Worm (Caenorhabditis elegans) whole organism, mixed stage, embryonic: ENCODE measurements around the gene Y82E9BR.10.

Source experiments
- M03D4.4 ChIP-seq: sonication (generic microtip); optimal IDR thresholded peaks from 2 replicates; lab custom pipeline; 2017; ENCODE audit warnings: mild to moderate bottlenecking, missing genetic modification characterization, missing compliant biosample characterization
- bed-3 ChIP-seq: fragments of 200-800 bp; sonication (Bioruptor generic); optimal IDR thresholded peaks from 3 replicates; lab custom pipeline; 2018; ENCODE audit warnings: mild to moderate bottlenecking, missing genetic modification characterization, moderate library complexity, missing compliant biosample characterization
- blmp-1 ChIP-seq: fragments of 150-350 bp; optimal IDR thresholded peaks from 2 replicates; lab custom pipeline; 2014; ENCODE audit warnings: missing biosample characterization, missing genetic modification characterization
- ceh-39 ChIP-seq: fragments of 150-350 bp; optimal IDR thresholded peaks from 2 replicates; lab custom pipeline; 2014; ENCODE audit warnings: missing biosample characterization, missing genetic modification characterization
- ceh-43 ChIP-seq: fragments of 200-800 bp; sonication (Bioruptor generic); optimal IDR thresholded peaks from 2 replicates; lab custom pipeline; 2018; ENCODE audit warnings: mild to moderate bottlenecking, missing genetic modification characterization, moderate library complexity, missing compliant biosample characterization
- ceh-83 ChIP-seq: fragments of 200-800 bp; sonication (Bioruptor generic); optimal IDR thresholded peaks from 2 replicates; lab custom pipeline; 2018; ENCODE audit warnings: mild to moderate bottlenecking, missing genetic modification characterization, missing compliant biosample characterization
- ces-1 ChIP-seq: fragments of 150-350 bp; optimal IDR thresholded peaks from 2 replicates; lab custom pipeline; 2014; ENCODE audit warnings: missing biosample characterization, missing genetic modification reagents, missing genetic modification characterization
- cnd-1 ChIP-seq: fragments of 200-800 bp; sonication (Bioruptor generic); optimal IDR thresholded peaks from 2 replicates; lab custom pipeline; 2018; ENCODE audit warnings: mild to moderate bottlenecking, missing genetic modification characterization, missing compliant biosample characterization
- drap-1 ChIP-seq: fragments of 200-800 bp; sonication (Bioruptor generic); optimal IDR thresholded peaks from 3 replicates; lab custom pipeline; 2018; ENCODE audit warnings: mild to moderate bottlenecking, missing genetic modification characterization, missing compliant biosample characterization
- elt-1 ChIP-seq: sonication (generic microtip); optimal IDR thresholded peaks from 2 replicates; lab custom pipeline; 2017; ENCODE audit warnings: missing genetic modification characterization, mild to moderate bottlenecking, missing compliant biosample characterization, antibody characterized with exemption, moderate library complexity, borderline replicate concordance; ENCODE audit not compliant: insufficient read depth
- elt-3 ChIP-seq: fragments of 150-350 bp; optimal IDR thresholded peaks from 2 replicates; lab custom pipeline; 2014; ENCODE audit warnings: missing biosample characterization, missing genetic modification characterization
- flh-1 ChIP-seq: fragments of 200-800 bp; sonication (Bioruptor generic); optimal IDR thresholded peaks from 2 replicates; lab custom pipeline; 2018; ENCODE audit warnings: mild to moderate bottlenecking, missing genetic modification characterization, moderate library complexity, missing compliant biosample characterization
- ham-2 ChIP-seq: fragments of 200-800 bp; sonication (Bioruptor generic); optimal IDR thresholded peaks from 2 replicates; lab custom pipeline; 2018; ENCODE audit warnings: mild to moderate bottlenecking, missing genetic modification characterization, missing compliant biosample characterization
- hlh-1 ChIP-seq: fragments of 150-350 bp; optimal IDR thresholded peaks from 2 replicates; lab custom pipeline; 2014; ENCODE audit warnings: missing biosample characterization, missing genetic modification reagents, missing genetic modification characterization
- lin-13 ChIP-seq: fragments of 150-350 bp; optimal IDR thresholded peaks from 2 replicates; lab custom pipeline; 2014; ENCODE audit warnings: missing biosample characterization, missing genetic modification characterization
- lin-32 ChIP-seq: fragments of 200-800 bp; sonication (Bioruptor generic); optimal IDR thresholded peaks from 2 replicates; lab custom pipeline; 2018; ENCODE audit warnings: mild to moderate bottlenecking, missing genetic modification characterization, missing compliant biosample characterization
- lsy-2 ChIP-seq: fragments of 150-350 bp; optimal IDR thresholded peaks from 2 replicates; lab custom pipeline; 2014; ENCODE audit warnings: missing biosample characterization, missing genetic modification characterization
- mab-5 ChIP-seq: fragments of 150-350 bp; optimal IDR thresholded peaks from 2 replicates; lab custom pipeline; 2014; ENCODE audit warnings: missing biosample characterization, missing genetic modification characterization
- mep-1 ChIP-seq: fragments of 150-350 bp; optimal IDR thresholded peaks from 2 replicates; lab custom pipeline; 2017; ENCODE audit warnings: missing biosample characterization, missing genetic modification reagents, missing genetic modification characterization, inconsistent platforms
- mls-2 ChIP-seq: sonication (generic microtip); optimal IDR thresholded peaks from 2 replicates; lab custom pipeline; 2016; ENCODE audit warnings: mild to moderate bottlenecking, missing genetic modification characterization, moderate library complexity, missing compliant biosample characterization
- nhr-12 ChIP-seq: fragments of 150-350 bp; optimal IDR thresholded peaks from 2 replicates; lab custom pipeline; 2014; ENCODE audit warnings: missing biosample characterization, missing genetic modification characterization
- nhr-2 ChIP-seq: fragments of 150-350 bp; optimal IDR thresholded peaks from 2 replicates; lab custom pipeline; 2014; ENCODE audit warnings: missing biosample characterization, missing genetic modification characterization
- nhr-237 ChIP-seq: fragments of 150-350 bp; optimal IDR thresholded peaks from 2 replicates; lab custom pipeline; 2014; ENCODE audit warnings: missing biosample characterization, missing genetic modification characterization
- nhr-28 ChIP-seq: fragments of 150-350 bp; optimal IDR thresholded peaks from 2 replicates; lab custom pipeline; 2014; ENCODE audit warnings: missing biosample characterization, missing genetic modification characterization
- nhr-76 ChIP-seq: sonication (generic microtip); optimal IDR thresholded peaks from 2 replicates; lab custom pipeline; 2017; ENCODE audit warnings: missing biosample characterization, missing genetic modification characterization
- pha-4 ChIP-seq: fragments of 150-350 bp; optimal IDR thresholded peaks from 2 replicates; lab custom pipeline; 2018; ENCODE audit warnings: missing biosample characterization, missing genetic modification reagents, missing genetic modification characterization
- sem-2 ChIP-seq: fragments of 200-800 bp; sonication (Bioruptor generic); optimal IDR thresholded peaks from 2 replicates; lab custom pipeline; 2018; ENCODE audit warnings: mild to moderate bottlenecking, missing genetic modification characterization, missing compliant biosample characterization
- snpc-4 ChIP-seq: fragments of 150-350 bp; optimal IDR thresholded peaks from 2 replicates; lab custom pipeline; 2014; ENCODE audit warnings: missing biosample characterization, missing genetic modification characterization
- sptf-1 ChIP-seq: sonication (generic microtip); optimal IDR thresholded peaks from 2 replicates; lab custom pipeline; 2017; ENCODE audit warnings: mild to moderate bottlenecking, missing genetic modification characterization, moderate library complexity, missing compliant biosample characterization
- tbx-8 ChIP-seq: fragments of 200-800 bp; sonication (Bioruptor generic); optimal IDR thresholded peaks from 2 replicates; lab custom pipeline; 2018; ENCODE audit warnings: mild to moderate bottlenecking, missing genetic modification characterization, moderate library complexity, missing compliant biosample characterization
- unc-120 ChIP-seq: sonication (generic microtip); optimal IDR thresholded peaks from 2 replicates; lab custom pipeline; 2017; ENCODE audit warnings: missing genetic modification characterization, missing compliant biosample characterization; ENCODE audit not compliant: poor library complexity, severe bottlenecking
- unc-39 ChIP-seq: fragments of 150-350 bp; optimal IDR thresholded peaks from 2 replicates; lab custom pipeline; 2014; ENCODE audit warnings: missing biosample characterization, missing genetic modification characterization
- unc-62 ChIP-seq: fragments of 150-350 bp; optimal IDR thresholded peaks from 2 replicates; lab custom pipeline; 2014; ENCODE audit warnings: missing biosample characterization, missing genetic modification reagents, missing genetic modification characterization
- zip-8 ChIP-seq: fragments of 150-350 bp; optimal IDR thresholded peaks from 2 replicates; lab custom pipeline; 2014; ENCODE audit warnings: missing biosample characterization, missing genetic modification characterization

The Y82E9BR.10 gene

ce11 chrIII:1399670-1400069 is 24.3 kb upstream of the Y82E9BR.10 start, which contains the start of gene pals-16:
pals-16 (plus strand) TSS chrIII:1399970.
- TF ChIP-seq sem-2 (GFP tag; lab: Kevin White, UChicago) = no peak
- no peak for TF ChIP-seq snpc-4 (tag; lab: Kevin White, UChicago)
- TF ChIP-seq blmp-1 (tag; lab: Kevin White, UChicago) = no peak

- TF ChIP-seq ham-2 (no peak), lin-32 (GFP tag; lab: Kevin White, UChicago) (no peak), ceh-43 (GFP tag; lab: Kevin White, UChicago) (no peak), unc-39 (no peak), drap-1 (GFP tag; lab: Kevin White, UChicago) (no peak), mls-2 (tag; lab: Kevin White, UChicago) (no peak), sem-2 (GFP tag; lab: Kevin White, UChicago) (no peak), tbx-8 (GFP tag; lab: Kevin White, UChicago) (no peak), snpc-4 (tag; lab: Kevin White, UChicago) (no peak), nhr-237 (no peak), pha-4 (no peak), flh-1 (no peak), nhr-2 (tag; lab: Kevin White, UChicago) (no peak), ceh-39 (no peak), blmp-1 (tag; lab: Kevin White, UChicago) (no peak), unc-62 (GFP tag; lab: Kevin White, UChicago) (no peak), mab-5 (tag; lab: Kevin White, UChicago) (no peak), zip-8 (tag; lab: Kevin White, UChicago) (no peak), sptf-1 (tag; lab: Kevin White, UChicago) (no peak)
Measured at ce11 chrIII:1398183-1398582, 22.8 kb upstream of the Y82E9BR.10 start.

ce11 chrIII:1395355-1395754 is 20.0 kb upstream of the Y82E9BR.10 start:
- no peak for TF ChIP-seq mep-1 (tag; lab: Kevin White, UChicago)
- TF ChIP-seq ces-1 (GFP tag; lab: Kevin White, UChicago) = no peak
- TF ChIP-seq pha-4 = no peak
- no peak for TF ChIP-seq ham-2
- no peak for TF ChIP-seq sem-2 (GFP tag; lab: Kevin White, UChicago)
- TF ChIP-seq unc-120 = no peak
- TF ChIP-seq mls-2 (tag; lab: Kevin White, UChicago) = no peak
- no peak for TF ChIP-seq sptf-1 (tag; lab: Kevin White, UChicago)
- no peak for TF ChIP-seq nhr-28
- no peak for TF ChIP-seq ceh-43 (GFP tag; lab: Kevin White, UChicago)
- no peak for TF ChIP-seq cnd-1
- TF ChIP-seq hlh-1 = no peak
- TF ChIP-seq M03D4.4 (tag; lab: Kevin White, UChicago) = no peak
- no peak for TF ChIP-seq blmp-1 (tag; lab: Kevin White, UChicago)
- TF ChIP-seq unc-62 (GFP tag; lab: Kevin White, UChicago) = no peak
- TF ChIP-seq ceh-39 = no peak
- TF ChIP-seq lin-13 (tag; lab: Kevin White, UChicago) = no peak

ce11 chrIII:1392763-1393162 is 17.4 kb upstream of the Y82E9BR.10 start:
- TF ChIP-seq ham-2 (no peak), flh-1 (no peak), unc-120 (no peak), elt-3 (no peak), drap-1 (GFP tag; lab: Kevin White, UChicago) (no peak), lin-13 (tag; lab: Kevin White, UChicago) (no peak), pha-4 (no peak), sptf-1 (tag; lab: Kevin White, UChicago) (no peak), nhr-2 (tag; lab: Kevin White, UChicago) (no peak), tbx-8 (GFP tag; lab: Kevin White, UChicago) (no peak), elt-1 (tag; lab: Kevin White, UChicago) (no peak), ceh-83 (GFP tag; lab: Kevin White, UChicago) (no peak), mab-5 (tag; lab: Kevin White, UChicago) (no peak), nhr-237 (no peak), unc-62 (GFP tag; lab: Kevin White, UChicago) (no peak), ces-1 (GFP tag; lab: Kevin White, UChicago) (no peak), nhr-12 (tag; lab: Kevin White, UChicago) (no peak), nhr-76 (tag; lab: Kevin White, UChicago) (no peak)

ce11 chrIII:1391752-1392151 is 16.4 kb upstream of the Y82E9BR.10 start, which contains the start of gene pals-17:
pals-17 (minus strand) TSS chrIII:1391852.
- TF ChIP-seq lin-32 (GFP tag; lab: Kevin White, UChicago) = no peak
- TF ChIP-seq lsy-2 (tag; lab: Kevin White, UChicago) = no peak
- no peak for TF ChIP-seq snpc-4 (tag; lab: Kevin White, UChicago)
- no peak for TF ChIP-seq nhr-237
- TF ChIP-seq sptf-1 (tag; lab: Kevin White, UChicago) = no peak
- no peak for TF ChIP-seq bed-3
- TF ChIP-seq nhr-76 (tag; lab: Kevin White, UChicago) = no peak
- no peak for TF ChIP-seq pha-4
